Worm (Caenorhabditis elegans) whole organism, late embryonic: ENCODE results near the gene srv-34.

Experiments used
- C38D4.7 ChIP-seq: fragments of 200-800 bp; sonication (Bioruptor generic); optimal IDR thresholded peaks from 2 replicates; lab custom pipeline; 2018; ENCODE audit warnings: mild to moderate bottlenecking, missing genetic modification characterization, moderate library complexity, missing compliant biosample characterization
- F13H6.1 ChIP-seq: sonication (generic microtip); optimal IDR thresholded peaks from 2 replicates; lab custom pipeline; 2016; ENCODE audit warnings: missing genetic modification characterization, missing compliant biosample characterization
- K02D7.2 ChIP-seq: sonication (generic microtip); optimal IDR thresholded peaks from 2 replicates; lab custom pipeline; 2017; ENCODE audit warnings: mild to moderate bottlenecking, missing genetic modification characterization, missing compliant biosample characterization
- T23F11.4 ChIP-seq: fragments of 200-800 bp; sonication (Bioruptor generic); optimal IDR thresholded peaks from 2 replicates; lab custom pipeline; 2018; ENCODE audit warnings: mild to moderate bottlenecking, missing genetic modification characterization, missing compliant biosample characterization
- ahr-1 ChIP-seq: sonication (generic microtip); optimal IDR thresholded peaks from 2 replicates; lab custom pipeline; 2016; ENCODE audit warnings: missing genetic modification characterization, missing compliant biosample characterization
- ama-1 ChIP-seq: fragments of 150-350 bp; optimal IDR thresholded peaks from 2 replicates; lab custom pipeline; 2014
- ceh-14 ChIP-seq: sonication (generic microtip); optimal IDR thresholded peaks from 2 replicates; lab custom pipeline; 2016; ENCODE audit warnings: missing genotype, missing genetic modification characterization, missing compliant biosample characterization
- ceh-19 ChIP-seq: fragments of 200-800 bp; sonication (Bioruptor generic); optimal IDR thresholded peaks from 2 replicates; lab custom pipeline; 2018; ENCODE audit warnings: mild to moderate bottlenecking, missing genetic modification characterization, missing compliant biosample characterization
- ceh-24 ChIP-seq: sonication (generic microtip); optimal IDR thresholded peaks from 2 replicates; lab custom pipeline; 2016; ENCODE audit warnings: mild to moderate bottlenecking, missing genetic modification characterization, missing compliant biosample characterization
- ceh-30 ChIP-seq: fragments of 150-350 bp; optimal IDR thresholded peaks from 2 replicates; lab custom pipeline; 2014; ENCODE audit warnings: missing biosample characterization, missing genetic modification characterization
- ceh-34 ChIP-seq: sonication (generic microtip); optimal IDR thresholded peaks from 2 replicates; lab custom pipeline; 2016; ENCODE audit warnings: mild to moderate bottlenecking, missing genetic modification characterization, missing compliant biosample characterization
- ceh-9 ChIP-seq: sonication (generic microtip); optimal IDR thresholded peaks from 2 replicates; lab custom pipeline; 2016; ENCODE audit warnings: mild to moderate bottlenecking, missing genetic modification characterization, inconsistent platforms, missing compliant biosample characterization
- dmd-4 ChIP-seq: sonication (generic microtip); optimal IDR thresholded peaks from 2 replicates; lab custom pipeline; 2016; ENCODE audit warnings: borderline replicate concordance, missing genetic modification characterization, missing compliant biosample characterization
- dve-1 ChIP-seq: sonication (generic microtip); optimal IDR thresholded peaks from 2 replicates; lab custom pipeline; 2017; ENCODE audit warnings: antibody characterized with exemption, mild to moderate bottlenecking, missing genetic modification characterization, missing compliant biosample characterization
- elt-2 ChIP-seq: sonication (generic microtip); optimal IDR thresholded peaks from 2 replicates; lab custom pipeline; 2016; ENCODE audit warnings: missing genetic modification reagents, missing genetic modification characterization, missing compliant biosample characterization
- ets-4 ChIP-seq: sonication (generic microtip); optimal IDR thresholded peaks from 2 replicates; lab custom pipeline; 2016; ENCODE audit warnings: missing genetic modification characterization, missing compliant biosample characterization
- fax-1 ChIP-seq: sonication (generic microtip); optimal IDR thresholded peaks from 2 replicates; lab custom pipeline; 2016; ENCODE audit warnings: missing genotype, missing genetic modification characterization, missing compliant biosample characterization
- gmeb-2 ChIP-seq: sonication (generic microtip); optimal IDR thresholded peaks from 2 replicates; lab custom pipeline; 2016; ENCODE audit warnings: missing genetic modification characterization, inconsistent platforms, missing compliant biosample characterization
- hlh-15 ChIP-seq: sonication (generic microtip); optimal IDR thresholded peaks from 2 replicates; lab custom pipeline; 2016; ENCODE audit warnings: missing genetic modification characterization, missing compliant biosample characterization
- hlh-30 ChIP-seq: sonication (generic microtip); optimal IDR thresholded peaks from 2 replicates; lab custom pipeline; 2017; ENCODE audit warnings: antibody characterized with exemption, missing genetic modification characterization, missing compliant biosample characterization; ENCODE audit not compliant: insufficient read depth
- hlh-8 ChIP-seq: sonication (generic microtip); optimal IDR thresholded peaks from 2 replicates; lab custom pipeline; 2016; ENCODE audit warnings: missing genotype, missing genetic modification characterization, missing compliant biosample characterization
- lim-6 ChIP-seq: sonication (generic microtip); optimal IDR thresholded peaks from 2 replicates; lab custom pipeline; 2016; ENCODE audit warnings: missing genetic modification characterization, missing compliant biosample characterization
- lin-11 ChIP-seq: fragments of 200-800 bp; sonication (Bioruptor generic); optimal IDR thresholded peaks from 2 replicates; lab custom pipeline; 2018; ENCODE audit warnings: mild to moderate bottlenecking, missing genetic modification characterization, missing compliant biosample characterization
- mec-3 ChIP-seq: sonication (generic microtip); optimal IDR thresholded peaks from 2 replicates; lab custom pipeline; 2016; ENCODE audit warnings: borderline replicate concordance, missing genetic modification characterization, missing compliant biosample characterization
- nfya-1 ChIP-seq: sonication (generic microtip); optimal IDR thresholded peaks from 2 replicates; lab custom pipeline; 2017; ENCODE audit warnings: missing genetic modification characterization, mild to moderate bottlenecking, missing compliant biosample characterization, antibody characterized with exemption, moderate library complexity
- nhr-11 ChIP-seq: fragments of 150-350 bp; optimal IDR thresholded peaks from 2 replicates; lab custom pipeline; 2014; ENCODE audit warnings: missing biosample characterization, missing genetic modification characterization
- nhr-232 ChIP-seq: sonication (generic microtip); optimal IDR thresholded peaks from 2 replicates; lab custom pipeline; 2016; ENCODE audit warnings: missing genetic modification characterization, missing compliant biosample characterization
- pag-3 ChIP-seq: sonication (generic microtip); optimal IDR thresholded peaks from 2 replicates; lab custom pipeline; 2016; ENCODE audit warnings: missing compliant biosample characterization, missing genetic modification characterization, borderline replicate concordance
- pax-1 ChIP-seq: fragments of 150-350 bp; optimal IDR thresholded peaks from 2 replicates; lab custom pipeline; 2014; ENCODE audit warnings: missing biosample characterization, missing genetic modification characterization
- pha-2 ChIP-seq: sonication (generic microtip); optimal IDR thresholded peaks from 2 replicates; lab custom pipeline; 2017; ENCODE audit warnings: mild to moderate bottlenecking, missing genetic modification characterization, missing compliant biosample characterization
- pros-1 ChIP-seq: fragments of 150-350 bp; optimal IDR thresholded peaks from 2 replicates; lab custom pipeline; 2014; ENCODE audit warnings: missing biosample characterization, missing genetic modification reagents, missing genetic modification characterization
- ref-2 ChIP-seq: sonication (generic microtip); optimal IDR thresholded peaks from 2 replicates; lab custom pipeline; 2016; ENCODE audit warnings: missing genetic modification characterization, missing compliant biosample characterization
- rnt-1 ChIP-seq: sonication (generic microtip); optimal IDR thresholded peaks from 2 replicates; lab custom pipeline; 2016; ENCODE audit warnings: missing genetic modification characterization, missing compliant biosample characterization
- sdc-2 ChIP-seq: sonication (generic microtip); optimal IDR thresholded peaks from 2 replicates; lab custom pipeline; 2016; ENCODE audit warnings: missing genotype, missing genetic modification characterization, missing compliant biosample characterization
- tbx-2 ChIP-seq: sonication (generic microtip); optimal IDR thresholded peaks from 2 replicates; lab custom pipeline; 2016; ENCODE audit warnings: missing genetic modification characterization, missing compliant biosample characterization
- tbx-7 ChIP-seq: sonication (generic microtip); optimal IDR thresholded peaks from 2 replicates; lab custom pipeline; 2016; ENCODE audit warnings: missing genotype, missing genetic modification characterization, missing compliant biosample characterization
- unc-42 ChIP-seq: sonication (generic microtip); optimal IDR thresholded peaks from 2 replicates; lab custom pipeline; 2016; ENCODE audit warnings: missing genotype, missing genetic modification characterization, missing compliant biosample characterization
- zip-5 ChIP-seq: sonication (generic microtip); optimal IDR thresholded peaks from 2 replicates; lab custom pipeline; 2016; ENCODE audit warnings: missing genetic modification characterization, missing compliant biosample characterization
- ztf-16 ChIP-seq: sonication (generic microtip); optimal IDR thresholded peaks from 2 replicates; lab custom pipeline; 2017; ENCODE audit warnings: missing genetic modification characterization, missing compliant biosample characterization

Gene srv-34

ce11 chrV:16401519-16401918, 26.9 kb upstream of the srv-34 start, which contains the start of gene F13A7.14 (continued):
- TF ChIP-seq lin-11 (no peak), ahr-1 (tag; lab: Kevin White, UChicago) (no peak), hlh-15 (tag; lab: Kevin White, UChicago) (no peak), ceh-30 (tag; lab: Kevin White, UChicago) (no peak), mec-3 (tag; lab: Kevin White, UChicago) (peak; percentile 72), ceh-14 (tag; lab: Kevin White, UChicago) (peak; percentile 80), zip-5 (tag; lab: Kevin White, UChicago) (peak; percentile 82), ztf-16 (no peak), rnt-1 (tag; lab: Kevin White, UChicago) (peak; percentile 77), ceh-24 (tag; lab: Kevin White, UChicago) (no peak), lim-6 (tag; lab: Kevin White, UChicago) (peak; percentile 60), C38D4.7 (no peak), pax-1 (tag; lab: Kevin White, UChicago) (no peak), unc-42 (peak; percentile 56), hlh-8 (tag; lab: Kevin White, UChicago) (peak; percentile 64)
- TF ChIP-seq, all 69 proteins: peak for 18

ce11 chrV:16399388-16399787, 24.8 kb upstream of the srv-34 start, which contains the start of gene sre-36:
TSS of gene sre-36 (plus strand) at chrV:16399688.
- TF ChIP-seq dmd-4 (tag; lab: Kevin White, UChicago) (no peak), pros-1 (tag; lab: Kevin White, UChicago) (no peak), pag-3 (tag; lab: Kevin White, UChicago) (no peak), nfya-1 (tag; lab: Kevin White, UChicago) (no peak), lin-11 (no peak), tbx-2 (tag; lab: Kevin White, UChicago) (no peak), ceh-19 (GFP tag; lab: Kevin White, UChicago) (no peak), nhr-232 (no peak), ets-4 (tag; lab: Kevin White, UChicago) (no peak)

DNA sequence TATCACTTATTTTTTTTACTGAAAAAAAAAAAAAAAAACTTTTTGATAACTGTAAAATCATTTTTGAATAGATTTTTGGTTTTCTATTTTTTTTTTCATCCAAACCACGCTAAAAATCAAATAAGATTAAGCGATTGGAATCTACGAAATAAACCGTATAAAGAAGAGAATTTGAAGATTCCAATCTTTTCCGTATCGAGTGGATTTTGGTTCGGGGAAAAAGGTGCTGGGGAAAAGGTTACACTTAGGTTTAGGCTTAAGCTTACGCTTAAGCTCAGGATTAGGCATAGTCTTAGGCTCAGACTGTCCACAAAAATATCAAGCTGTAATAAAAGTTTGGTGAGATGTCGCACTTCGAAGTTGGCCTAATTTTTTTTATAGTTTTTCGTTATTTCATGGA, 21.2 kb upstream of the srv-34 start, which contains the start of gene F13A7.12:
TSS of gene F13A7.12 (plus strand) at position 301 of the 400 bp plus-strand sequence.
- TF ChIP-seq ceh-34 (tag; lab: Kevin White, UChicago) (no peak), hlh-30 (tag; lab: Kevin White, UChicago) (no peak), ahr-1 (tag; lab: Kevin White, UChicago) (no peak), sdc-2 (no peak), C38D4.7 (no peak), F13H6.1 (no peak), unc-42 (no peak), ref-2 (tag; lab: Kevin White, UChicago) (no peak), ceh-9 (no peak), pha-2 (tag; lab: Kevin White, UChicago) (no peak), K02D7.2 (tag; lab: Kevin White, UChicago) (no peak), tbx-7 (tag; lab: Kevin White, UChicago) (no peak), T23F11.4 (no peak), dve-1 (tag; lab: Kevin White, UChicago) (no peak), fax-1 (tag; lab: Kevin White, UChicago) (no peak)

ce11 chrV:16395131-16395530, 20.6 kb upstream of the srv-34 start, which contains the start of gene F13A7.11:
TSS of gene F13A7.11 (minus strand) at chrV:16395304.
- TF ChIP-seq T23F11.4 (no peak), nhr-232 (no peak), gmeb-2 (tag; lab: Kevin White, UChicago) (no peak), nhr-11 (tag; lab: Kevin White, UChicago) (no peak), elt-2 (tag; lab: Kevin White, UChicago) (peak; percentile 4), ama-1 (lab: Kevin White, UChicago) (no peak)
